Worm (Caenorhabditis elegans): ENCODE data around the gene tbc-1.

- TF ChIP-seq nhr-27 (tag; optimal IDR thresholded peaks at IDR 0.05): no peak
- no peak for TF ChIP-seq snpc-3.4 (tag; optimal IDR thresholded peaks at IDR 0.05)
- TF ChIP-seq ceh-100 (GFP tag; IDR thresholded peaks at IDR 0.05): no peak
- no peak for TF ChIP-seq nfya-2 (GFP tag; IDR thresholded peaks at IDR 0.05)
- no peak for TF ChIP-seq ama-1 (optimal IDR thresholded peaks at IDR 0.05)
- no peak for TF ChIP-seq ama-1 (GFP tag; optimal IDR thresholded peaks at IDR 0.05)
- no peak for TF ChIP-seq ccch-3 (GFP tag; optimal IDR thresholded peaks at IDR 0.05)
- no peak for TF ChIP-seq fkh-3 (tag; optimal IDR thresholded peaks at IDR 0.05)
Observed at ce11 chrX:14928854-14929253, 41.7 kb upstream of the tbc-1 start, which contains the start of gene ntr-2.
